Worm (Caenorhabditis elegans): ENCODE measurements around the gene K07E8.6.

The K07E8.6 gene

DNA sequence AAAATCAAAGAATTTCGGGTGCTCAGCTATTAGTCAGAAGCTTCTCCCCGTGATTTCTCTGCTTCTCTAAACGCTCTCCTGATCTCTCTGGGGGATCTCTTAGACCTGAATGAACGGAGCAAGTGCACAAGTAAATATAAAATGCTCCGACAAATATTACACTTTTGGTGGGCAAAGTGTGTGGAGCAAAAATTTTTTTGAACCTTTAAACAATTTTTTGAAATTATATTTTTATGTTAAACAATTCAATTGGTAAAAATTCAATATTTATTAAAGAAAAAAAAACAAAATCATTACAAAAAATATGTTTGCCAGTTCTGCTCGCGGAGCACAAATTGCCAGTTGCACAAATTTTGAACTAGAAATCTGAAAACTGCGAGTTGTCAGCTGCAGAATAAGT, at the start of gene K07E8.6:
Gene K07E8.6 (minus strand): TSS at position 101 of the 400 bp plus-strand sequence.
- TF ChIP-seq him-1 (tag; optimal IDR thresholded peaks at IDR 0.05) (no peak), W03F9.2 (tag; optimal IDR thresholded peaks at IDR 0.05) (no peak), dao-5 (tag; optimal IDR thresholded peaks at IDR 0.05) (no peak)

DNA sequence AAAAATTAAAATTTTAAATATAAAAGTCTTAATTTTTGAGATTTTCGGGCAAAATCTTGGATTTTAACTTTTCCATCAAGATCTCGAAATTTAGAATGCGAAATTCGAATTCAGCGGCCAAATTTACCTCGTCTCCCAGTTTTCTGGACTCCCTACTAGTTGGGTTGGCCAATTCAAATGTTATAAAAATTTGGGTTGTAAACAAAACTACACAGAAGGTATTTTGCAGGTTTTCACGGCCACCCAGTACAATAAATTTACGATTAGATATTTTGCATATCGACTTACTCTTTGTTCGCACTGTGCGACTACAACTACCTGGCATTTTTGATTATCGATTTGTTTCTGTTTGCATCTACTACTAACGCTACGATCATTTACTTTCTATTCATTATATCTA, 45.4 kb upstream of the K07E8.6 start, which contains the start of gene T02H6.5:
Gene T02H6.5 (plus strand): TSS at position 301 of the 400 bp plus-strand sequence.
- TF ChIP-seq dao-5 (tag; optimal IDR thresholded peaks at IDR 0.05), result no peak
- no peak for TF ChIP-seq W03F9.2 (tag; optimal IDR thresholded peaks at IDR 0.05)

DNA sequence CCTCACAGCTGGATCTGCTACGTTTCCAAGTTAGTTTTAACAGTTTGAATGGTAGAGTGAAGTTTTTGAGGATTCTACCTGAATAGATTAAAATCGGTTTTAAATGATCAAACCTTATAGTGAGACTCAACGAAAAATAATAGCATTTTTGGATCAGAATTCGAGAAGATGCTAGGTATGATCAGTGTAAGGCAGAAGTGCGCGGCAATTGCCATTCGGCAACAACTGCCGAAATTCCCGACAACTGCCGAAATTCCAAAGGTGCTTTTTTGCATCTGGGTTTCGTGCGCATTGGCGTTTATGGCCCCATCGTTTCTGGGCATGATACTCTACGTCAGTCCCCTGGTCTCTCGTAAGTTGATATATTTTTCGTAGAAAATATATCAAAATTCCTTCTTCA, 44.1 kb upstream of the K07E8.6 start, which contains the start of gene T02H6.6:
Gene T02H6.6 (plus strand): TSS at position 301 of the 400 bp plus-strand sequence.
- TF ChIP-seq W03F9.2 (tag; optimal IDR thresholded peaks at IDR 0.05) (no peak), dao-5 (tag; optimal IDR thresholded peaks at IDR 0.05) (no peak), him-1 (tag; optimal IDR thresholded peaks at IDR 0.05) (no peak)

DNA sequence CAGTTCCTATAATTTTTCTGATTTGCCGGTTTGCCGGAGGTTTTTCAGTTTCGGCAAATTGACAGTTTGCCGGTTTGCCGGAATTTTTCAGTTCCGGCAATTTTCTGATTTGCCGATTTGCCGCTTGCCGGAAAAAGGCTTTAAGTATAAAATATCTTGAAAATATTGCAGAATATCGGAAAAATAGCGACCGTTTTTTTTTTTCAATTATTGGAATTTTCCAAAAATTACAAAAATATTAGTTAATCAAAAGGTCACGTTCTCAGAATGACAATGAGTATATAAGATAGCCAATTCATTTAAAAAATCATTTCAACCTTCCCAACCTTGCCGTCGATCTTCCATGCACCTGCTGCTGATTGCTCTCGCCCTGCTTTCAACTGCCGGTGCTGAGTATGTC, 43.0 kb upstream of the K07E8.6 start, which contains the start of gene T02H6.7:
Gene T02H6.7 (plus strand): TSS at position 301 of the 400 bp plus-strand sequence.
- TF ChIP-seq him-1 (tag; optimal IDR thresholded peaks at IDR 0.05) (no peak), dao-5 (tag; optimal IDR thresholded peaks at IDR 0.05) (no peak), W03F9.2 (tag; optimal IDR thresholded peaks at IDR 0.05) (no peak)

DNA sequence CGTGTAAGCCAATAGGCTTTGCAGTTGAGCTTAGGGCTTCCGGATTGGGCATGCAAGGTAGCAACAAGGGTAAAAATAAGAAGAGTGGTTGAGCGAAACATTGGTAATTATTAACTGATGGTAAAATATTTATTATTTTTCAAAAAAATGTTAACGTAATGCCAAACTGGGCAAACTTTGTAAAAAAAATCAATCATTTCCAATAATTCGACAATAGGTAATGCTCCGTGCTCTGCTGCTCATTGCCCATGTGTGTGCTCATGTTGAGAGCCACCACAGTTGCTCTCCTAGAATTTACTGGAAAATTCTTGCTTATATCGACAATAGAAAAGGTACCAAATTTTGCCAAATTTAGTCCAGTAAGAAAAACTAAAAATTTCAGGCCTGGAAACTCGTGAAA, 41.2 kb upstream of the K07E8.6 start, which contains the start of the genes T02H6.10 and T02H6.8:
Gene T02H6.10 (minus strand): TSS at position 101 of the 400 bp plus-strand sequence.
Gene T02H6.8 (plus strand): TSS at position 221 of the 400 bp plus-strand sequence.
- no peak for TF ChIP-seq him-1 (tag; optimal IDR thresholded peaks at IDR 0.05)
- no peak for TF ChIP-seq W03F9.2 (tag; optimal IDR thresholded peaks at IDR 0.05)
- TF ChIP-seq dao-5 (tag; optimal IDR thresholded peaks at IDR 0.05), result no peak

DNA sequence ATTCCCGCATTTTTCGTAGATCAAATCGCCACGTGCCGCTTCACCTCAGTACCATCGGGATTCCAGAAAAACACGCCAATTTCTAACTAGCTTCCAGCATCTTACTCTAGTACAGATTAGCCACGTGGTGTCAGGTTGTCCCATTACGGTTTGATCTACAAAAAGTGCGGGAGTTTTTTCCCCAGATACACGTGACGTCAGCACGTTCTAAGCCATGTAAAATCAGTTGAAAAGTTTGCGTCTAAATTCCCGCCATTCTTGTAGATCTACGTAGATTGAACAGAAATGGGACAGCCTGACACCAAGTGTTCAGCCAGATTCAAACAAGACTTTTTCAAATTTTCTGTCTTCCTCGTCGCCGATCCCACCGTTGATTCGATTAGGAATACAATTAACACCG, 39.2 kb upstream of the K07E8.6 start, which contains the start of gene T02H6.9:
Gene T02H6.9 (plus strand): TSS at position 301 of the 400 bp plus-strand sequence.
- TF ChIP-seq him-1 (tag; optimal IDR thresholded peaks at IDR 0.05) (no peak), W03F9.2 (tag; optimal IDR thresholded peaks at IDR 0.05) (no peak), dao-5 (tag; optimal IDR thresholded peaks at IDR 0.05) (no peak)

DNA sequence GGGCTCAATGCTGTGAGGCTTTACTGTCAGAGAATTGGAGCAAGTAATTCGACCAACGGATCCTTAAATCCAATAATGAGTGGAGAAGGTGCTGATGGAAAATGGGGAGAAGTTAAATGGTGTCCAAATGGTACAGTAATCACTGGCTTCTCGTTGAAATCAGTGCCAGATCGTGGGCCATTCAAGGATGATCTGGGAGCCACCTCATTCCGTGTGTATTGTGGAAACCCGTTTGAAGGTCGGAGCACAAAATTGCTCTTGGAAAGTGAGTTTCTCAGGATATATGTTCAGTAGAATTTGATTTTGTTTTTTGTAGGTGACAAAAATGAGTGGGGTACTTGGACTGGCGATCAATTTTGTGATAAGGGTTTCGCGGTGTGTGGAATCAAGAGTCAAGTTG, 36.5 kb upstream of the K07E8.6 start:
- TF ChIP-seq W03F9.2 (tag; optimal IDR thresholded peaks at IDR 0.05), result no peak
- no peak for TF ChIP-seq him-1 (tag; optimal IDR thresholded peaks at IDR 0.05)
- no peak for TF ChIP-seq dao-5 (tag; optimal IDR thresholded peaks at IDR 0.05)

DNA sequence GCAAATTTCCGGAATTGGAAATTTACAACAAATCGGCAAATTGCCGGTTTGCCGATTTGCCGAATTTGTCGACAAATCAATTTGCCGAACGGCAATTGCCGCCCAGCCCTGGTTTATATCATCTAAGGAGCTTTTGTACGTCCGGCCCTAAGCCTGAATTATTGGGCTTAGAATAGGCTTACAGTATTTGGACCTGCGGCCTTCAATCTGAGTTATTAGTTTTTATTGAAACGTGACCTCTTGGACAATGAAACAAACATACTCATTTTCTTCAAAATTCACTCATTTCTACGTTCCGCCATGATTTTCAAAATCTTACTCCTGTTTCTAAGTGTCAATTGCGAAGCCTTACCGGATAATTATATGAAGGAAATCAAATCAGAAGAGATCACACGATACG, 35.9 kb upstream of the K07E8.6 start, which contains the start of gene Y39F10C.1:
Gene Y39F10C.1 (plus strand): TSS at position 301 of the 400 bp plus-strand sequence.
- TF ChIP-seq him-1 (tag; optimal IDR thresholded peaks at IDR 0.05) (no peak), dao-5 (tag; optimal IDR thresholded peaks at IDR 0.05) (no peak), W03F9.2 (tag; optimal IDR thresholded peaks at IDR 0.05) (no peak)

DNA sequence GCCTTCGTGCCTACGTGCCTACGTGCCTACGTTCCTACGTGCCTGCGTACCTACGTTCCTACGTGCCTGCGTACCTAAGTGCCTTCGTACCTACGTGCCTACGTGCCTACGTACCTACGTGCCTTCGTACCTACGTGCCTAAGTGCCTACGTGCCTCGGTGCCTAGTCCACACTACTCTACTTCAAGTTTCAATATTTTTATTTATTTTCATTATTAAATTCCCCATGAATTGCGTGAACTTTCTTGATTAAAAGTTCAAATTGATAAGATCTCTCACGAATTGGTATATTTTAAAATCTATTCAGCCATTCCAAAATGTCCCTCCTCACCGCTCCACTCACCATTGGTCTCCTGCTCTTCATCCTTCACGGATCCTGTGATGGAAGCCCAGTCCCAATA, 34.7 kb upstream of the K07E8.6 start, which contains the start of gene Y39F10C.3:
Gene Y39F10C.3 (plus strand): TSS at position 301 of the 400 bp plus-strand sequence.
- TF ChIP-seq dao-5 (tag; optimal IDR thresholded peaks at IDR 0.05) (no peak), him-1 (tag; optimal IDR thresholded peaks at IDR 0.05) (no peak), W03F9.2 (tag; optimal IDR thresholded peaks at IDR 0.05) (no peak)

DNA sequence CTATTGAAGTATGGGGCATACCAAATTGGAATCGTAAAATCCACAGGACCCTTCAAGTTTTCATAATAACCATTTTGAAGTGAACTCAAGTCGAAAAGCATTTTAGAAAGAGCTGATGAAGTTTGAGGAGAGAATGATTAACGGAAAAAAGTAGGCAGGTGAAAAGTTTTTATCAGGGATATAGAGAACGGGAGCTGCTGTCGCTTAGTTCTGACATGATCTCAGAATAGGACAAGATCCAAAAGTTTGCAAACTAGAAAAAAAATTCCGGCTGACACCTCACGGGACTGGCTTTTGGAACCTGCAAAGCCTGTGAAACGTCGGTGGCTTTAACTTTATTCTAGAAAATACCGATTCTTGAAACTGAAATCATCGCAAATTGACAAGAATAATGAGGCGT, 31.7 kb upstream of the K07E8.6 start, which contains the start of gene sri-46:
Gene sri-46 (minus strand): TSS at position 101 of the 400 bp plus-strand sequence.
- TF ChIP-seq dao-5 (tag; optimal IDR thresholded peaks at IDR 0.05) (no peak), him-1 (tag; optimal IDR thresholded peaks at IDR 0.05) (no peak), W03F9.2 (tag; optimal IDR thresholded peaks at IDR 0.05) (no peak)

DNA sequence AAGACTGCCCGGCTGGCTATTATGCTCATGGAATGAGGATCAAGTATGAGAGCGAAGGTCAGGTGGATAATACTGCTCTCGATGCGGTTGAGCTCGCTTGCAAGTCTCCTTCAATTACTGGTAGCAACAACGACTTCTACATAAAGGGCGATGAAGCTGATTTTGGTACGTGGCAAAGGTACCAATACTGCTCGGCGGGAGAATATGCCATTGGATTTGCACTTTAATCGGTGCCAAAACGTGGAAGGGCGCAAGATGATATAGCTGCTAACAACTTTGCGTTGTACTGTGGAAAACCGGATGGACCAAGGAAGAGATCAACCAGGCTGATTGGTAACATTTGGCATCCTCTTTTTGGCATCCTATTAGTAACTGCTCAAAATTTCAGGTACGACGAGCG, 28.5 kb upstream of the K07E8.6 start:
- no peak for TF ChIP-seq dao-5 (tag; optimal IDR thresholded peaks at IDR 0.05)
- TF ChIP-seq him-1 (tag; optimal IDR thresholded peaks at IDR 0.05), result no peak
- TF ChIP-seq W03F9.2 (tag; optimal IDR thresholded peaks at IDR 0.05), result no peak

DNA sequence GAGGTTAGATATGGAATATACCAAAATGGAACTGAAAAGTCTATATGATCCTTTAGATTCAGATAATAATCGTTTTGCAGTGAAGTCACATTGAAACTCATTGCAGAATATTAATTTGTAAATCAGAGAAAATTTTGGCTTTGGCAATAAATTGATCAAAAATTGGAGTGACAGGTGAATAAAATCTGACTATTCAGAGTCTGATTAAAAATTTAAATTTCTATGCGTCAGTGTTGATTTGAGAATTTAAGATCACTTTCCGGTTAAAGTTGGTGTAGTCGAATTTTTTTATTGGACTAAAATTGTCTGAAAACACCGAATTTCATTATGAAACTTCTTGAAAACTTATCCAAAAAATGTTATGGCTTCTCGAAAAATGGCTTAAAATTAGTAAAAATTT, 22.3 kb upstream of the K07E8.6 start, which contains the start of gene sri-45:
Gene sri-45 (minus strand): TSS at position 101 of the 400 bp plus-strand sequence.
- TF ChIP-seq W03F9.2 (tag; optimal IDR thresholded peaks at IDR 0.05), result no peak

DNA sequence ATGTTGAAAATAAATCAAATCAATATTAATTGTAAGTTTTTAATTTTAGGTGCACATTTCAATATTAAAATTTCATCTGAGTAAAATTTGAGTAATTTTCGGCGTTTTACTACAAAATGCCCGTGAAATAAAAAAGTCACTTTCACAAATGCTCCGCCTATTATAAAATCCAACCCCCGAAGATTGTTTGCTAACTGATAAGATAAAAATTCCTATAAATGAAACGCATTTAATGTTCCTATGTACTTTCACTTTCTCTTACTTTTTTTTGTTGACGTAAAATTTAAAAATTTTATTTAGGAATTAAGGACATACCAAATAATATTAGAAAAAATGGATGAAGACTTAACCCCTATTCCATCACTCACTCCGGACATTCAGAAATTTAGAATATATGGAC, 19.0 kb upstream of the K07E8.6 start, which contains the start of gene sdz-24:
Gene sdz-24 (plus strand): TSS at position 301 of the 400 bp plus-strand sequence.
- TF ChIP-seq dao-5 (tag; optimal IDR thresholded peaks at IDR 0.05), result no peak

DNA sequence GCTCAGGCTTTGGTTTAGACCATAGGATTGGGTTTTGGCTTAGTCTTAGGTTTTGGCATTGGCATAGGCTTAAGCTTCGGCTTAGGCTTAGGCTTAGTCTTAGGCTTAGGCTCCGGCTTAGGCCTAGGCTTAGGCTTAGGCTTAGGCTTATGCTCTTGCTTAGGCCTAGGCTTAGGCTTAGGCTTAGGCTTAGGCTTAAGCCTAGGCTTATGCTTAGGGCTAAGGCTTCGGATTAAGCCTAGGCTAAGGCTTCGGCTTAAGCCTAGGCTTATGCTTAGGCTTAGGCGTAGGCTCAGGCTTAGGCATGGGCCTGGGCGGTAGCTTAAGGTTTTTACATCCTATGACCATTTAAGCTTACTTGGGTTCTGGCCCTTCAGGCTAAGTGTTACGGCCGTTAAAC, 12.0 kb upstream of the K07E8.6 start:
- no peak for TF ChIP-seq dao-5 (tag; optimal IDR thresholded peaks at IDR 0.05)
- TF ChIP-seq W03F9.2 (tag; optimal IDR thresholded peaks at IDR 0.05), result no peak
- no peak for TF ChIP-seq him-1 (tag; optimal IDR thresholded peaks at IDR 0.05)
